Worm (Caenorhabditis elegans): ENCODE measurements around the gene C41H7.9.

The C41H7.9 gene

ce11 chrII:3012133-3012532, at the start of gene C41H7.9:
TSS of gene C41H7.9 (minus strand) at chrII:3012233.
- TF ChIP-seq ztf-7 (tag; optimal IDR thresholded peaks at IDR 0.05) (no peak), F26F4.8 (GFP tag; conservative IDR thresholded peaks at IDR 0.05) (no peak), tra-1 (GFP tag; IDR thresholded peaks at IDR 0.05) (no peak), ZK546.5 (tag; optimal IDR thresholded peaks at IDR 0.05) (no peak), hmg-1.1 (GFP tag; IDR thresholded peaks at IDR 0.05) (no peak), vab-7 (GFP tag; IDR thresholded peaks at IDR 0.05) (no peak), spr-3 (GFP tag; optimal IDR thresholded peaks at IDR 0.05) (no peak), nhr-42 (GFP tag; IDR thresholded peaks at IDR 0.05) (no peak), nhr-6 (tag; optimal IDR thresholded peaks at IDR 0.05) (no peak), duxl-1 (tag; optimal IDR thresholded peaks at IDR 0.05; ENCODE audit: poor library complexity) (no peak), daf-16 (GFP tag; optimal IDR thresholded peaks at IDR 0.05) (no peak), daf-16 (tag; optimal IDR thresholded peaks at IDR 0.05) (no peak), lin-1 (GFP tag; IDR thresholded peaks at IDR 0.05) (no peak), Y105C5A.15 (GFP tag; IDR thresholded peaks at IDR 0.05) (no peak), fkh-10 (GFP tag; optimal IDR thresholded peaks at IDR 0.05) (no peak), F10B5.3 (tag; optimal IDR thresholded peaks at IDR 0.05) (no peak)

- TF ChIP-seq sdz-12 (GFP tag; optimal IDR thresholded peaks at IDR 0.05) (peak; percentile 19), mxl-2 (GFP tag; conservative IDR thresholded peaks at IDR 0.05) (no peak), tag-97 (GFP tag; IDR thresholded peaks at IDR 0.05) (no peak), set-16 (GFP tag; IDR thresholded peaks at IDR 0.05) (peak; percentile 83)
Measured at ce11 chrII:3061605-3062004, 49.6 kb upstream of the C41H7.9 start.

- TF ChIP-seq hif-1 (tag; optimal IDR thresholded peaks at IDR 0.05) (no peak), ceh-62 (tag; optimal IDR thresholded peaks at IDR 0.05) (no peak), D1046.2 (GFP tag; IDR thresholded peaks at IDR 0.05) (no peak), ama-1 (optimal IDR thresholded peaks at IDR 0.05) (no peak), gei-8 (GFP tag; optimal IDR thresholded peaks at IDR 0.05) (no peak)
Measured at ce11 chrII:3060782-3061181, 48.7 kb upstream of the C41H7.9 start, which contains the start of gene Y25C1A.6. TSS of gene Y25C1A.6 (plus strand) at chrII:3061082.

ce11 chrII:3056266-3056872, 44.3 kb upstream of the C41H7.9 start, which contains the start of gene lin-8:
TSS of gene lin-8 (plus strand) at chrII:3056822.
- TF ChIP-seq F49E8.2 (tag; optimal IDR thresholded peaks at IDR 0.05; ENCODE audit: borderline replicate concordance): peak; percentile 59
- no peak for TF ChIP-seq lim-7 (GFP tag; IDR thresholded peaks at IDR 0.05)

ce11 chrII:3055531-3055930, 43.5 kb upstream of the C41H7.9 start:
- TF ChIP-seq mes-2 (tag; optimal IDR thresholded peaks at IDR 0.05; ENCODE audit: poor library complexity, severe bottlenecking) (peak; percentile 16), nhr-41 (GFP tag; IDR thresholded peaks at IDR 0.05) (no peak), hlh-11 (tag; optimal IDR thresholded peaks at IDR 0.05) (peak; percentile 31), hmg-1.1 (GFP tag; IDR thresholded peaks at IDR 0.05) (peak; percentile 75), mdl-1 (tag; optimal IDR thresholded peaks at IDR 0.05) (peak in 1 of 2 experiments; percentile 51), hif-1 (tag; optimal IDR thresholded peaks at IDR 0.05) (peak in 1 of 2 experiments; percentile 5), set-16 (GFP tag; IDR thresholded peaks at IDR 0.05) (peak; percentile 94), R02D3.7 (tag; optimal IDR thresholded peaks at IDR 0.05) (no peak), T20F7.1 (GFP tag; optimal IDR thresholded peaks at IDR 0.05) (no peak), dmd-9 (GFP tag; IDR thresholded peaks at IDR 0.05) (no peak), unc-39 (tag; optimal IDR thresholded peaks at IDR 0.05) (no peak), ces-1 (GFP tag; optimal IDR thresholded peaks at IDR 0.05) (no peak), hlh-30 (tag; optimal IDR thresholded peaks at IDR 0.05; ENCODE audit: insufficient read depth) (peak; percentile 74), nhr-237 (tag; optimal IDR thresholded peaks at IDR 0.05) (no peak), dmd-6 (GFP tag; IDR thresholded peaks at IDR 0.05) (peak; percentile 12; the same call in 1 of the 2 replicates), zip-2 (tag; optimal IDR thresholded peaks at IDR 0.05) (no peak), madf-9 (GFP tag; conservative IDR thresholded peaks at IDR 0.05) (0 out of 2 replicates have a peak, but pooled peaks have one; percentile 19), mxl-3 (GFP tag; optimal IDR thresholded peaks at IDR 0.05) (peak; percentile 33), lin-13 (GFP tag; optimal IDR thresholded peaks at IDR 0.05) (peak; percentile 46), nhr-28 (tag; optimal IDR thresholded peaks at IDR 0.05) (peak; percentile 5), rbr-2 (tag; optimal IDR thresholded peaks at IDR 0.05) (peak; percentile 49)

Data from whole organism, L4 larva.